Fruit fly (Drosophila melanogaster): ENCODE measurements around the gene rho.

The rho gene

DNA sequence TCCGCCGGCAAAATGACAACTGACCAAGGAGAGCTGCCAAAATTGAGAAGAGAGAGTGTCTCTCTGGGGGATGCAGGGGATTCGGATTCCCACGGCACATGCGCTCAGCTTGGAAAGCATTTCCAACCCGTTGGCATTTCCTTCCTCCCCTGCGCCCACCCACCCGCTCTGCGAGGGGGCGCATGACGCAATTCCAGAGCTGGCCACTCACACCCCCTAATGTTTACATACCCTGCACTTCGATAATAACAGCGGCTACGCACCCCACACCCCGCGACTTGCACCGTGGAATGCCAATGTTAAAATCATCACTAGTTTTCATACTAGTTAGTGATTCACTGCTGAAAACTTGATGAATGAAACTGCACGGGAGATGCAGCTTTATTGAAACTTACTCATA, 25.9 kb downstream of the rho start, which contains the start of gene stet (continued):
- TF ChIP-seq D (optimal IDR thresholded peaks at IDR 0.05) = no peak
- no peak for TF ChIP-seq D (GFP tag; optimal IDR thresholded peaks at IDR 0.05)
- no peak for TF ChIP-seq CG3065 (GFP tag; optimal IDR thresholded peaks at IDR 0.05)
- TF ChIP-seq amos (GFP tag; IDR thresholded peaks at IDR 0.05; ENCODE audit: partially characterized antibody) = peak; percentile 20; the same call in 1 of the 2 replicates
- no peak for TF ChIP-seq CTCF (GFP tag; optimal IDR thresholded peaks at IDR 0.05)
- TF ChIP-seq CG11504 (tag; optimal IDR thresholded peaks at IDR 0.05) = no peak
- TF ChIP-seq CG15696 (tag; optimal IDR thresholded peaks at IDR 0.05) = no peak
- TF ChIP-seq CG4328 (GFP tag; optimal IDR thresholded peaks at IDR 0.05) = no peak
- no peak for TF ChIP-seq CG17612 (GFP tag; IDR thresholded peaks at IDR 0.05)
- TF ChIP-seq kni (GFP tag; optimal IDR thresholded peaks at IDR 0.05) = no peak
- TF ChIP-seq Six4 (GFP tag; optimal IDR thresholded peaks at IDR 0.05) = no peak
- TF ChIP-seq dysf (GFP tag; IDR thresholded peaks at IDR 0.05) = no peak
- no peak for TF ChIP-seq CG13775 (GFP tag; optimal IDR thresholded peaks at IDR 0.05)
- no peak for TF ChIP-seq CG30020 (tag; optimal IDR thresholded peaks at IDR 0.05)
- TF ChIP-seq MESR4 (GFP tag; optimal IDR thresholded peaks at IDR 0.05) = no peak
- no peak for TF ChIP-seq CG9932 (GFP tag; IDR thresholded peaks at IDR 0.05)
- TF ChIP-seq TFAM (GFP tag; optimal IDR thresholded peaks at IDR 0.05) = no peak
- no peak for TF ChIP-seq HLH54F (GFP tag; optimal IDR thresholded peaks at IDR 0.05)
- peak; percentile 35; the same call in 1 of the 2 replicates for TF ChIP-seq HLH3B (GFP tag; IDR thresholded peaks at IDR 0.05)
- no peak for TF ChIP-seq CG16779 (GFP tag; IDR thresholded peaks at IDR 0.05)
- TF ChIP-seq CG11247 (GFP tag; IDR thresholded peaks at IDR 0.05) = no peak
- TF ChIP-seq Mes4 (GFP tag; optimal IDR thresholded peaks at IDR 0.05) = no peak
- TF ChIP-seq H15 (GFP tag; IDR thresholded peaks at IDR 0.05) = no peak
- no peak for TF ChIP-seq CG9727 (GFP tag; optimal IDR thresholded peaks at IDR 0.05)
- no peak for TF ChIP-seq CG33557 (GFP tag; optimal IDR thresholded peaks at IDR 0.05)
- no peak for TF ChIP-seq trem (tag; optimal IDR thresholded peaks at IDR 0.05)
- TF ChIP-seq p53 (GFP tag; optimal IDR thresholded peaks at IDR 0.05) = no peak
- TF ChIP-seq sc (optimal IDR thresholded peaks at IDR 0.05) = no peak
- no peak for TF ChIP-seq sc (GFP tag; optimal IDR thresholded peaks at IDR 0.05)
- TF ChIP-seq Dp (GFP tag; optimal IDR thresholded peaks at IDR 0.05) = no peak
- no peak for TF ChIP-seq CG16815 (GFP tag; optimal IDR thresholded peaks at IDR 0.05)
- no peak for TF ChIP-seq NC2α (GFP tag; optimal IDR thresholded peaks at IDR 0.05)
- no peak for TF ChIP-seq BtbVII (GFP tag; optimal IDR thresholded peaks at IDR 0.05)
- TF ChIP-seq stc (GFP tag; IDR thresholded peaks at IDR 0.05) = no peak
- no peak for TF ChIP-seq CG7357 (GFP tag; IDR thresholded peaks at IDR 0.05)
- TF ChIP-seq sens-2 (GFP tag; IDR thresholded peaks at IDR 0.05) = no peak
- no peak for TF ChIP-seq CG11560 (tag; IDR thresholded peaks at IDR 0.05)
- no peak for TF ChIP-seq bowl (GFP tag; IDR thresholded peaks at IDR 0.05)
- no peak for TF ChIP-seq knrl (GFP tag; IDR thresholded peaks at IDR 0.05; ENCODE audit: partially characterized antibody)
- TF ChIP-seq Xbp1 (GFP tag; optimal IDR thresholded peaks at IDR 0.05) = no peak
- TF ChIP-seq CG10565 (GFP tag; optimal IDR thresholded peaks at IDR 0.05) = no peak
- no peak for TF ChIP-seq dm (GFP tag; optimal IDR thresholded peaks at IDR 0.05)
- no peak for TF ChIP-seq dpn (GFP tag; optimal IDR thresholded peaks at IDR 0.05)
- no peak for TF ChIP-seq tio (GFP tag; optimal IDR thresholded peaks at IDR 0.05)
- no peak for TF ChIP-seq lov (optimal IDR thresholded peaks at IDR 0.05)
- TF ChIP-seq lov (GFP tag; IDR thresholded peaks at IDR 0.05) = no peak
- TF ChIP-seq cg (GFP tag; optimal IDR thresholded peaks at IDR 0.05) = no peak
- TF ChIP-seq gcm2 (GFP tag; optimal IDR thresholded peaks at IDR 0.05) = no peak
- TF ChIP-seq lmd (GFP tag; IDR thresholded peaks at IDR 0.05) = no peak
- no peak for TF ChIP-seq croc (GFP tag; conservative IDR thresholded peaks at IDR 0.05)
- no peak for TF ChIP-seq Dref (GFP tag; IDR thresholded peaks at IDR 0.05)
- no peak for TF ChIP-seq sqz (GFP tag; optimal IDR thresholded peaks at IDR 0.05)
- TF ChIP-seq CG6654 (GFP tag; optimal IDR thresholded peaks at IDR 0.05) = no peak
- no peak for TF ChIP-seq Sin3A (optimal IDR thresholded peaks at IDR 0.05)
- TF ChIP-seq CG32772 (GFP tag; IDR thresholded peaks at IDR 0.05) = no peak
